Worm (Caenorhabditis elegans) whole organism, late embryonic: Measurements from ENCODE around the gene Y41E3.6.

Experiments used
- C08G9.2 ChIP-seq: sonication (generic microtip); optimal IDR thresholded peaks from 2 replicates; lab custom pipeline; 2016; ENCODE audit warnings: mild to moderate bottlenecking, missing genetic modification characterization, moderate library complexity, missing compliant biosample characterization
- K09A11.1 ChIP-seq: sonication (generic microtip); optimal IDR thresholded peaks from 2 replicates; lab custom pipeline; 2017; ENCODE audit warnings: antibody characterized with exemption, mild to moderate bottlenecking, missing genetic modification characterization, missing compliant biosample characterization; ENCODE audit not compliant: insufficient read depth
- Y22D7AL.16 ChIP-seq: sonication (generic microtip); optimal IDR thresholded peaks from 2 replicates; lab custom pipeline; 2016; ENCODE audit warnings: missing genetic modification characterization, missing compliant biosample characterization
- ahr-1 ChIP-seq: sonication (generic microtip); optimal IDR thresholded peaks from 2 replicates; lab custom pipeline; 2016; ENCODE audit warnings: missing genetic modification characterization, missing compliant biosample characterization
- ama-1 ChIP-seq: fragments of 150-350 bp; optimal IDR thresholded peaks from 2 replicates; lab custom pipeline; 2014
- ceh-14 ChIP-seq: sonication (generic microtip); optimal IDR thresholded peaks from 2 replicates; lab custom pipeline; 2016; ENCODE audit warnings: missing genotype, missing genetic modification characterization, missing compliant biosample characterization
- ceh-18 ChIP-seq: sonication (generic microtip); optimal IDR thresholded peaks from 2 replicates; lab custom pipeline; 2016; ENCODE audit warnings: missing genetic modification characterization, missing compliant biosample characterization
- ceh-2 ChIP-seq: sonication (generic microtip); optimal IDR thresholded peaks from 2 replicates; lab custom pipeline; 2016; ENCODE audit warnings: missing genotype, missing genetic modification characterization, missing compliant biosample characterization
- ceh-31 ChIP-seq: sonication (generic microtip); optimal IDR thresholded peaks from 2 replicates; lab custom pipeline; 2016; ENCODE audit warnings: missing genetic modification characterization, missing compliant biosample characterization
- ceh-45 ChIP-seq: fragments of 200-800 bp; sonication (Bioruptor generic); IDR thresholded peaks from 2 replicates; pipeline ENCODE4 v1.3.6; 2022; ENCODE audit warnings: missing genetic modification reagents, missing genetic modification characterization, missing compliant biosample characterization
- che-1 ChIP-seq: sonication (generic microtip); optimal IDR thresholded peaks from 2 replicates; lab custom pipeline; 2016; ENCODE audit warnings: mild to moderate bottlenecking, missing genetic modification characterization, missing compliant biosample characterization
- dve-1 ChIP-seq: sonication (generic microtip); optimal IDR thresholded peaks from 2 replicates; lab custom pipeline; 2017; ENCODE audit warnings: antibody characterized with exemption, mild to moderate bottlenecking, missing genetic modification characterization, missing compliant biosample characterization
- elt-2 ChIP-seq: sonication (generic microtip); optimal IDR thresholded peaks from 2 replicates; lab custom pipeline; 2016; ENCODE audit warnings: missing genetic modification reagents, missing genetic modification characterization, missing compliant biosample characterization
- elt-4 ChIP-seq: sonication (generic microtip); optimal IDR thresholded peaks from 2 replicates; lab custom pipeline; 2016; ENCODE audit warnings: missing genetic modification characterization, missing compliant biosample characterization
- ets-4 ChIP-seq: sonication (generic microtip); optimal IDR thresholded peaks from 2 replicates; lab custom pipeline; 2016; ENCODE audit warnings: missing genetic modification characterization, missing compliant biosample characterization
- eyg-1 ChIP-seq: sonication (generic microtip); optimal IDR thresholded peaks from 2 replicates; lab custom pipeline; 2016; ENCODE audit warnings: missing genotype, missing genetic modification characterization, missing compliant biosample characterization
- gmeb-2 ChIP-seq: sonication (generic microtip); optimal IDR thresholded peaks from 2 replicates; lab custom pipeline; 2016; ENCODE audit warnings: missing genetic modification characterization, inconsistent platforms, missing compliant biosample characterization
- hlh-13 ChIP-seq: fragments of 200-800 bp; sonication (Bioruptor generic); optimal IDR thresholded peaks from 2 replicates; lab custom pipeline; 2018; ENCODE audit warnings: mild to moderate bottlenecking, missing genetic modification characterization, missing compliant biosample characterization
- hlh-30 ChIP-seq: sonication (generic microtip); optimal IDR thresholded peaks from 2 replicates; lab custom pipeline; 2017; ENCODE audit warnings: antibody characterized with exemption, missing genetic modification characterization, missing compliant biosample characterization; ENCODE audit not compliant: insufficient read depth
- hlh-6 ChIP-seq: sonication (generic microtip); optimal IDR thresholded peaks from 2 replicates; lab custom pipeline; 2016; ENCODE audit warnings: missing genotype, missing genetic modification characterization, missing compliant biosample characterization
- lim-6 ChIP-seq: sonication (generic microtip); optimal IDR thresholded peaks from 2 replicates; lab custom pipeline; 2016; ENCODE audit warnings: missing genetic modification characterization, missing compliant biosample characterization
- nfya-1 ChIP-seq: sonication (generic microtip); optimal IDR thresholded peaks from 2 replicates; lab custom pipeline; 2017; ENCODE audit warnings: missing genetic modification characterization, mild to moderate bottlenecking, missing compliant biosample characterization, antibody characterized with exemption, moderate library complexity
- nhr-11 ChIP-seq: fragments of 150-350 bp; optimal IDR thresholded peaks from 2 replicates; lab custom pipeline; 2014; ENCODE audit warnings: missing biosample characterization, missing genetic modification characterization
- odd-2 ChIP-seq: sonication (generic microtip); optimal IDR thresholded peaks from 2 replicates; lab custom pipeline; 2017; ENCODE audit warnings: antibody characterized with exemption, mild to moderate bottlenecking, missing genetic modification characterization, missing compliant biosample characterization
- pax-1 ChIP-seq: fragments of 150-350 bp; optimal IDR thresholded peaks from 2 replicates; lab custom pipeline; 2014; ENCODE audit warnings: missing biosample characterization, missing genetic modification characterization
- pha-2 ChIP-seq: sonication (generic microtip); optimal IDR thresholded peaks from 2 replicates; lab custom pipeline; 2017; ENCODE audit warnings: mild to moderate bottlenecking, missing genetic modification characterization, missing compliant biosample characterization
- pqm-1 ChIP-seq: sonication (generic microtip); optimal IDR thresholded peaks from 2 replicates; lab custom pipeline; 2016; ENCODE audit warnings: missing genetic modification characterization, missing compliant biosample characterization
- ref-2 ChIP-seq: sonication (generic microtip); optimal IDR thresholded peaks from 2 replicates; lab custom pipeline; 2016; ENCODE audit warnings: missing genetic modification characterization, missing compliant biosample characterization
- sdc-2 ChIP-seq: sonication (generic microtip); optimal IDR thresholded peaks from 2 replicates; lab custom pipeline; 2016; ENCODE audit warnings: missing genotype, missing genetic modification characterization, missing compliant biosample characterization
- sox-2 ChIP-seq: fragments of 200-800 bp; sonication (Bioruptor generic); IDR thresholded peaks from 2 replicates; pipeline ENCODE4 v1.3.6; 2022; ENCODE audit warnings: missing genetic modification reagents, missing genetic modification characterization, missing compliant biosample characterization
- sox-4 ChIP-seq: sonication (generic microtip); optimal IDR thresholded peaks from 2 replicates; lab custom pipeline; 2017; ENCODE audit warnings: mild to moderate bottlenecking, missing genetic modification characterization, inconsistent platforms, missing compliant biosample characterization
- unc-3 ChIP-seq, 2 experiments: fragments of 200-800 bp in 1 of 2; sonication (Bioruptor generic) in 1 of 2; sonication (generic microtip) in 1 of 2; conservative IDR thresholded peaks in 1 of 2; optimal IDR thresholded peaks in 1 of 2; 2 replicates each; pipeline versions ENCODE4 v1.3.6 to Lab custom; 2016 to 2022; ENCODE audit warnings: missing compliant biosample characterization in 2 of 2, missing genetic modification characterization in 2 of 2, missing genetic modification reagents in 1 of 2
- unc-42 ChIP-seq: sonication (generic microtip); optimal IDR thresholded peaks from 2 replicates; lab custom pipeline; 2016; ENCODE audit warnings: missing genotype, missing genetic modification characterization, missing compliant biosample characterization
- unc-55 ChIP-seq: sonication (generic microtip); optimal IDR thresholded peaks from 2 replicates; lab custom pipeline; 2017; ENCODE audit warnings: missing biosample characterization, missing genetic modification reagents, missing genetic modification characterization
- zip-5 ChIP-seq: sonication (generic microtip); optimal IDR thresholded peaks from 2 replicates; lab custom pipeline; 2016; ENCODE audit warnings: missing genetic modification characterization, missing compliant biosample characterization

Y41E3.6 gene

DNA sequence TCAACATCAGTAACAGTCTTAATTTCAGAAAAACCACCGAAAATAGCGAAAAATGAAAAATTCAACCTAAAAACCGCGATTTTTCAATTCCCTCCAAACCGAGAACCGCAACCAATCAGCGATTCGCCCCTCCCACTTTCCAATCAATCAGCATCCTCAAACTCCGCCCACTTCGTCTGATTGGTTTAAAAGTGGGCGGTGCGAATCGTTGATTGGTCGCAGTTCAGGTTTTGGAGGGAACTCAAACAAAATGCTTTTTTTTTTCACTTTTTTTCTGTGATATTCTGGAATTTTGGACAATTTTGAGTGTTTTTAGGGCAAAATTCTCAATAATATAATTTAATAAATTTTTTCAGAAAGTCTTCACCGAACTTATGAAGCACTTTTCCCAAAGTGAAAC is 21.3 kb downstream of the Y41E3.6 start:
- TF ChIP-seq ahr-1 (no peak), nfya-1 (tag; lab: Kevin White, UChicago) (peak; percentile 85)

DNA sequence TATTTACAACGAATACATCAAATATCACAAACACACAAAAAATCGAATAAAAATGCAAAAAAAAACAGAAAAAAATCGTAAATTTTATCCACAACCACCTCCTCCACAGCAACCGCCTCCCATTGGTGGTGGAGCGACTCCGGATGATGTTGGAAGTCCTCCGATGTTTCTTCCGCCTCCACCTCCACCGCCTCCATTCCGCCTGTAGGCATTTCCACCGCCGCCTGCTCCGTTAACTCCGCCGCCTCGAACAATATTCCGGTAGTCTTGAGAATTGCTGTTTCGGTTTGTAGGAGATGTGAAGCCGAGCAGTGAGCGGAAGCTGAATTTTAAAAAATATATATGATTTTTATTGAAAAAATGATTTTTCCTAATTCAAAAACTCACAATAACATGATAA is 21.8 kb downstream of the Y41E3.6 start:
- TF ChIP-seq sox-2 (no peak), eyg-1 (tag; lab: Kevin White, UChicago) (no peak), unc-42 (tag; lab: Kevin White, UChicago) (no peak)
- TF ChIP-seq, all 69 proteins: peak for 0

DNA sequence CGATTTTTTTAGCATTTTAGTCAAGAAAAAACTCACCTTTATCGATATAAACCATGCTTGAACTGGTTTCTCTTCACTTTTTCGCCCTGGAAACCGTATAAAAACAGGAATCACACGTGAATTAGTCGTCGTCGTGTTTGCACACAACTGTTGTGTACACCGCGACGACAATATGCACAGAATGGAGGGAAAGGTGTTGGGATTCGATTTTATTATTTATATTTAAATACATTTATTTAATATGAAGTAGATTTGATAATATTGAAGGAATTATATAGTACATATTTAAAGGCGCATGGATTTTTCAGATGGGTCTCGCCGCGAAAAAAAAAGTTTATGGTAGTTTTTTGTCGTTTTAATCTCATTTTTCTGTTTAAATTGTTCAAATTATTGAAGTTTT is 22.3 kb downstream of the Y41E3.6 start, which contains the start of gene Y41E3.8:
Gene Y41E3.8 (minus strand): TSS at position 88 of the 400 bp plus-strand sequence.
- TF ChIP-seq ets-4 (tag; lab: Kevin White, UChicago) (no peak), ahr-1 (no peak), elt-2 (tag; lab: Kevin White, UChicago) (no peak), che-1 (tag; lab: Kevin White, UChicago) (no peak), nfya-1 (tag; lab: Kevin White, UChicago) (peak; percentile 32), C08G9.2 (tag; lab: Kevin White, UChicago) (no peak), pqm-1 (tag; lab: Kevin White, UChicago) (no peak), eyg-1 (tag; lab: Kevin White, UChicago) (no peak)

DNA sequence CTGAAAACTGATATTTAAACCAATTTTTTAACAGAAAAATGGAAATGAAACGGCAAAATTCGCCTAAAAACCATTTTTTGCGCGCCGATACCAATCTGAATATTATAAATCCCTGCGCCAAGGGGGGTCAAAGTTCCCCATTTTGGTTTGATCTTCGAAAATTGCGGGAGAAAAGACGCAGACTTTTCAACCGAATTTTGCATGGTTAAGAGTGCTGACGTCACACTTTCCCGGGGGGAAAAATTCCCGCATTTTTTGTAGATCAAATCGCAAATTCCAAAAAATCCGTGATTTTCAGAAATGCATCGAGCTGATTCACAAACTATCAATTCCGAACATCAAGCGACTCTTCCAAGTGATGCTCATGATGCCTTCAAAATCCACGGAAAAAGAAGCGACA is 23.0 kb downstream of the Y41E3.6 start:
- TF ChIP-seq gmeb-2 (tag; lab: Kevin White, UChicago) = no peak
- no peak for TF ChIP-seq ama-1 (lab: Kevin White, UChicago)
- no peak for TF ChIP-seq eyg-1 (tag; lab: Kevin White, UChicago)
- no peak for TF ChIP-seq nfya-1 (tag; lab: Kevin White, UChicago)
- TF ChIP-seq odd-2 = no peak
- TF ChIP-seq hlh-6 (tag; lab: Kevin White, UChicago) = no peak
- TF ChIP-seq ceh-18 (tag; lab: Kevin White, UChicago) = no peak
- TF ChIP-seq pha-2 = no peak
- no peak for TF ChIP-seq elt-4 (tag; lab: Kevin White, UChicago)
- TF ChIP-seq elt-2 (tag; lab: Kevin White, UChicago) = no peak
- TF ChIP-seq hlh-13 (GFP tag; lab: Kevin White, UChicago) = no peak
- TF ChIP-seq ref-2 = no peak
- TF ChIP-seq ceh-45 (GFP tag; lab: Robert Waterston, UW) = no peak
- TF ChIP-seq lim-6 = no peak
- TF ChIP-seq ceh-14 (tag; lab: Kevin White, UChicago) = no peak
- no peak for TF ChIP-seq hlh-30 (tag; lab: Kevin White, UChicago)
- TF ChIP-seq ceh-2 (tag; lab: Kevin White, UChicago) = no peak
- TF ChIP-seq nhr-11 (tag; lab: Kevin White, UChicago) = no peak
- no peak for TF ChIP-seq unc-3 (GFP tag; conservative IDR thresholded peaks at IDR 0.05; lab: Robert Waterston, UW)
- no peak for TF ChIP-seq unc-3 (tag; optimal IDR thresholded peaks at IDR 0.05; lab: Kevin White, UChicago)

DNA sequence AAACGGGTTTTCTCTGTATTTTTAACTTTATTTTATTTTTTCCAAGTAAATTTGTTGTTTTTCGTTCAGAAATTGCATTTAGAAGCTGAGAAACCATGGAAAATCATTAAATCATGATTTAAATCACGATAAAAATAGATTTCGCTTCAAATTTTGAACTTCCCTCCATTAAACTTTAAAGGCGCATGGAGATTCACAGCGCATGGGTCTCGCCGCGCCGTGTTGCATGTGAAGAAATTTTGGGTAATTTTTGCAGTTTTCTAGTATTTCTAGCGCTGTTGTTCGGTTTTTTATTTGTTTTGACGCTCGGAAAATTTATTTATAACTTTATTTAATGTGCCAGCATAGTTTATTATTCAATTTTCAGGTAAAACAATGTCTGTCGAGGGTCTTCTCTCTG is 30.4 kb downstream of the Y41E3.6 start, which contains the start of gene eef-1B.2:
Gene eef-1B.2 (plus strand): TSS at position 358 of the 400 bp plus-strand sequence.
- no peak for TF ChIP-seq eyg-1 (tag; lab: Kevin White, UChicago)
- TF ChIP-seq sox-4 (tag; lab: Kevin White, UChicago) = no peak
- peak; percentile 14 for TF ChIP-seq ceh-31 (tag; lab: Kevin White, UChicago)
- TF ChIP-seq nfya-1 (tag; lab: Kevin White, UChicago) = peak; percentile 46
- TF ChIP-seq unc-55 = no peak
- no peak for TF ChIP-seq Y22D7AL.16 (tag; lab: Kevin White, UChicago)
- no peak for TF ChIP-seq zip-5 (tag; lab: Kevin White, UChicago)
- peak; percentile 21 for TF ChIP-seq pax-1 (tag; lab: Kevin White, UChicago)
- no peak for TF ChIP-seq sdc-2 (tag; lab: Kevin White, UChicago)
- peak; percentile 13 for TF ChIP-seq dve-1 (tag; lab: Kevin White, UChicago)
- no peak for TF ChIP-seq K09A11.1 (tag; lab: Kevin White, UChicago)
- TF ChIP-seq, all 69 proteins: peak for 4
